Worm (Caenorhabditis elegans) whole organism, L4/young adult: Measurements from ENCODE around the gene Y43E12A.3.

Source experiments
- W03F9.2 ChIP-seq: fragments of 150-350 bp; optimal IDR thresholded peaks from 2 replicates; lab custom pipeline; 2014; ENCODE audit warnings: missing biosample characterization, missing genetic modification characterization
- dao-5 ChIP-seq: sonication (generic microtip); optimal IDR thresholded peaks from 2 replicates; lab custom pipeline; 2016; ENCODE audit warnings: missing genotype, missing genetic modification characterization, moderate library complexity, missing compliant biosample characterization
- him-1 ChIP-seq: sonication (generic microtip); optimal IDR thresholded peaks from 2 replicates; lab custom pipeline; 2016; ENCODE audit warnings: missing genotype, missing genetic modification reagents, missing genetic modification characterization, missing compliant biosample characterization

DNA sequence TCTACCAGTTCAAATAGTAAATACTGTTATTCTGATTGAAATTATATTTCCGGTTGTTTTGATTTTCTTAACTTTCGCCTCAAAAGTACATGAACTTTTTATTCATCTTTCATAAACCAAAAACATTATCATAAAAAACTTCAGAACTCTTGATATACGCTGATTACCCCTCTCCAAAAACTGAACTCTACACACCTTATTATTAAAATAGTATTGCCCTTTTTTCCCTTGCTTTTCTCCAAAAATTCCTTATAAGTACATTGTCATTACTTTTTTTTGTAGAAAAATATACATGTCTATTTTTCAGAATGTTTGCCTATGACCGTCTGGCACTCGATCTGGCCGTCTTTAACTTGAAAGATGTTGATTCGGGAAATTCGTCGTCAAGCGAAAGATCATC lies 5.9 kb upstream of the Y43E12A.3 start, which contains the start of gene Y43E12A.2:
- no peak for TF ChIP-seq dao-5 (tag; lab: Kevin White, UChicago)
- TF ChIP-seq him-1 (tag; lab: Kevin White, UChicago): no peak
- no peak for TF ChIP-seq W03F9.2
